Worm (Caenorhabditis elegans): Measurements from ENCODE around the gene F09E5.3.
A peak's percentile ranks its signal among the peaks of the same experiment; 100 is the strongest.

F09E5.3 gene

ce11 chrII:5389831-5390323 lies 16.1 kb downstream of the F09E5.3 start, which contains the start of gene ndx-6 (continued):
- TF ChIP-seq zip-4 (GFP tag; optimal IDR thresholded peaks at IDR 0.05), result peak; percentile 36
- peak; percentile 67 for TF ChIP-seq F16B12.6 (tag; optimal IDR thresholded peaks at IDR 0.05)
- TF ChIP-seq hpl-2 (GFP tag; optimal IDR thresholded peaks at IDR 0.05), result no peak
- peak; percentile 81 for TF ChIP-seq blmp-1 (tag; optimal IDR thresholded peaks at IDR 0.05)
- no peak for TF ChIP-seq nhr-84 (tag; optimal IDR thresholded peaks at IDR 0.05)
- TF ChIP-seq alr-1 (tag; optimal IDR thresholded peaks at IDR 0.05; ENCODE audit: borderline replicate concordance), result no peak
- TF ChIP-seq fos-1 (tag; optimal IDR thresholded peaks at IDR 0.05), result peak; percentile 76
- peak; percentile 39; the same call in 1 of the 2 replicates for TF ChIP-seq mab-9 (GFP tag; IDR thresholded peaks at IDR 0.05)
- TF ChIP-seq fkh-8 (tag; optimal IDR thresholded peaks at IDR 0.05), result peak; percentile 80
- peak; percentile 90 for TF ChIP-seq nhr-71 (tag; optimal IDR thresholded peaks at IDR 0.05)
- no peak for TF ChIP-seq ces-1 (GFP tag; optimal IDR thresholded peaks at IDR 0.05)
- peak; percentile 7 for TF ChIP-seq pax-3 (tag; optimal IDR thresholded peaks at IDR 0.05)
- peak; percentile 93 for TF ChIP-seq nhr-85 (tag)
- TF ChIP-seq nhr-28 (tag; optimal IDR thresholded peaks at IDR 0.05), result no peak
- TF ChIP-seq unc-86 (tag; optimal IDR thresholded peaks at IDR 0.05), result peak; percentile 76
- peak; percentile 92 for TF ChIP-seq mep-1 (tag; optimal IDR thresholded peaks at IDR 0.05)
- TF ChIP-seq sptf-1 (tag; optimal IDR thresholded peaks at IDR 0.05), result no peak
- TF ChIP-seq nhr-76 (tag; optimal IDR thresholded peaks at IDR 0.05), result no peak
- peak; percentile 93 for TF ChIP-seq snu-23 (GFP tag; optimal IDR thresholded peaks at IDR 0.05)
- TF ChIP-seq C34B4.2 (tag; optimal IDR thresholded peaks at IDR 0.05), result no peak
- TF ChIP-seq lin-14 (GFP tag; optimal IDR thresholded peaks at IDR 0.05), result peak; percentile 88
- TF ChIP-seq Y116A8C.19 (tag; optimal IDR thresholded peaks at IDR 0.05; ENCODE audit: borderline replicate concordance), result no peak
- no peak for TF ChIP-seq aha-1 (tag; optimal IDR thresholded peaks at IDR 0.05)
- no peak for TF ChIP-seq hlh-17 (GFP tag; optimal IDR thresholded peaks at IDR 0.05; ENCODE audit: borderline replicate concordance)
- TF ChIP-seq hlh-4 (tag; optimal IDR thresholded peaks at IDR 0.05), result no peak
- peak; percentile 99 for TF ChIP-seq dpl-1 (GFP tag; optimal IDR thresholded peaks at IDR 0.05)
- TF ChIP-seq nhr-19 (GFP tag; conservative IDR thresholded peaks at IDR 0.05), result peak; percentile 87
- TF ChIP-seq nhr-77 (tag; optimal IDR thresholded peaks at IDR 0.05), result peak; percentile 52
- TF ChIP-seq sox-4 (tag; optimal IDR thresholded peaks at IDR 0.05), result peak; percentile 32
- peak; percentile 99 to 100 for TF ChIP-seq lin-35 (GFP tag; optimal IDR thresholded peaks at IDR 0.05)
- peak; percentile 77 for TF ChIP-seq lin-13 (GFP tag; optimal IDR thresholded peaks at IDR 0.05)
- TF ChIP-seq nhr-12 (tag; optimal IDR thresholded peaks at IDR 0.05), result no peak
- no peak for TF ChIP-seq nhr-237 (tag; optimal IDR thresholded peaks at IDR 0.05)
- peak; percentile 47 for TF ChIP-seq irx-1 (tag; optimal IDR thresholded peaks at IDR 0.05)
- TF ChIP-seq vab-15 (tag; optimal IDR thresholded peaks at IDR 0.05), result no peak
- no peak for TF ChIP-seq pag-3 (tag; optimal IDR thresholded peaks at IDR 0.05; ENCODE audit: borderline replicate concordance, insufficient read depth)
- no peak for TF ChIP-seq fkh-4 (tag; optimal IDR thresholded peaks at IDR 0.05; ENCODE audit: borderline replicate concordance)
- TF ChIP-seq elt-3 (tag; optimal IDR thresholded peaks at IDR 0.05), result peak in 2 of 6 experiments; percentile 73 to 87
- peak; percentile 80 for TF ChIP-seq jun-1 (tag; optimal IDR thresholded peaks at IDR 0.05)
- peak in 1 of 2 experiments; percentile 27 for TF ChIP-seq ztf-11 (tag; optimal IDR thresholded peaks at IDR 0.05)
- TF ChIP-seq swsn-7 (tag; optimal IDR thresholded peaks at IDR 0.05), result peak; percentile 87
- peak; percentile 81 to 88 (median 84) for TF ChIP-seq ceh-82 (tag; optimal IDR thresholded peaks at IDR 0.05)
- peak; percentile 88 for TF ChIP-seq nhr-90 (tag; optimal IDR thresholded peaks at IDR 0.05; ENCODE audit: poor library complexity)
- no peak for TF ChIP-seq unc-98 (GFP tag; IDR thresholded peaks at IDR 0.05)
- TF ChIP-seq ama-1 (optimal IDR thresholded peaks at IDR 0.05), result peak; percentile 75
- no peak for TF ChIP-seq efl-3 (GFP tag; optimal IDR thresholded peaks at IDR 0.05)
- no peak for TF ChIP-seq mef-2 (tag; optimal IDR thresholded peaks at IDR 0.05)
- TF ChIP-seq snpc-4 (tag; optimal IDR thresholded peaks at IDR 0.05), result peak; percentile 78
- peak; percentile 33 for TF ChIP-seq C04F5.9 (tag; optimal IDR thresholded peaks at IDR 0.05)
- TF ChIP-seq nhr-11 (tag; optimal IDR thresholded peaks at IDR 0.05), result peak; percentile 64
- peak; percentile 93 for TF ChIP-seq rnt-1 (tag; optimal IDR thresholded peaks at IDR 0.05)
- TF ChIP-seq aly-2 (tag; optimal IDR thresholded peaks at IDR 0.05), result peak; percentile 82
